Worm (Caenorhabditis elegans): ENCODE measurements around the gene mcm-2.
A peak's percentile ranks its signal among the peaks of the same experiment; 100 is the strongest.

Gene mcm-2

DNA sequence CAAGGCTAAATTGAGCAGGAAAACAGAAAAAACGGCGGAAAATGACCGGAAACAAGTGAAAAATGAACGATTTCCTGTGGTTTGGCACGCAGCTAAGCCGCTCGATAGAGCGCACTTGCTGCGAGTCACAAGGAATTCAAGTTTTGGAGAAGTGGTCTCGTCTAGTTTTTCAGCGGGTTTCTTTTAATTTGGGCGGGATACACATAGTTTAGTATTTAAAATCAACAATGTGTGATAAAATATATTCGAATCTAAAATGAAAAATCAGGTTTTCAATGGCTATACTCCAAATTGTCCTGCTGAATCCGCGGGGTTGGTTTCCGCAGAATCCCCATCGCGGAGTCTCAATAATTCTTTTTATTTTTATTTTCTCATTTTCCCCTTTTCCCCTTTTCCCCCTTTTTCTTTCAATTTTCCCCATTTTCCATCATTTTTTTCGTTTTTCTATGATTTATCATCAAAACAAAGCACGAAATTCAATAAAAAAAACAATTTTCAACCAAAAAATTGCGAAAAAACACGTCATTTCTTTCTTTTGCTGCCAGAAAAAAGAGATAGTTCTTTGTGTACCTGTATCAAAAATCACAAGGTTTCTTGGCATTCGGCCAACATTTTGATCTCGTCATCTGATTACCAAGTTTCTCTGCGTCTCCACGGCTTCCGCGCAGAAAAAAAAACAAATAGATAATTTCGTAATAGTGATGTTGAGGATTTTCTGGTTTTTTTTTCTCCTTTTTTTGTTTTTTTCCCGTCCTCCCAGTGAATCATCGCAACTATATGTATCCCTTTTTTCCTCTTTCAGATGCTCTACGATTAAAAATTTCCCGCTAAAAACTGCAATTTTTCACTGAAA is 35.9 kb upstream of the mcm-2 start, which contains the start of gene ippk-1:
ippk-1 (plus strand) TSS at position 803 of the 853 bp plus-strand sequence.
- TF ChIP-seq unc-55 (GFP tag; optimal IDR thresholded peaks at IDR 0.05), result peak; percentile 65
- no peak for TF ChIP-seq unc-62 (GFP tag; optimal IDR thresholded peaks at IDR 0.05)
- no peak for TF ChIP-seq sem-4 (tag; optimal IDR thresholded peaks at IDR 0.05)
- TF ChIP-seq lin-13 (GFP tag; optimal IDR thresholded peaks at IDR 0.05), result peak; percentile 39
- no peak for TF ChIP-seq snpc-4 (tag; optimal IDR thresholded peaks at IDR 0.05)
- peak; percentile 13 for TF ChIP-seq lin-11 (tag; optimal IDR thresholded peaks at IDR 0.05)
- TF ChIP-seq zag-1 (tag; optimal IDR thresholded peaks at IDR 0.05), result no peak
- no peak for TF ChIP-seq mdl-1 (tag; optimal IDR thresholded peaks at IDR 0.05)
- no peak for TF ChIP-seq alr-1 (tag; optimal IDR thresholded peaks at IDR 0.05)
- TF ChIP-seq elt-3 (tag; optimal IDR thresholded peaks at IDR 0.05), result no peak
- peak; percentile 58 for TF ChIP-seq crh-2 (tag; optimal IDR thresholded peaks at IDR 0.05)
- TF ChIP-seq ceh-82 (tag; optimal IDR thresholded peaks at IDR 0.05), result no peak
- no peak for TF ChIP-seq egl-27 (tag; optimal IDR thresholded peaks at IDR 0.05)
- TF ChIP-seq nhr-237 (tag; optimal IDR thresholded peaks at IDR 0.05), result no peak
- peak; percentile 83 for TF ChIP-seq F13H6.1 (tag; optimal IDR thresholded peaks at IDR 0.05)
- TF ChIP-seq ama-1 (optimal IDR thresholded peaks at IDR 0.05), result peak; percentile 25
- peak; percentile 33 for TF ChIP-seq gmeb-1 (tag; optimal IDR thresholded peaks at IDR 0.05)
- TF ChIP-seq nhr-11 (tag; optimal IDR thresholded peaks at IDR 0.05), result no peak
- TF ChIP-seq ceh-16 (tag; optimal IDR thresholded peaks at IDR 0.05), result no peak
- peak; percentile 33 for TF ChIP-seq fos-1 (tag; optimal IDR thresholded peaks at IDR 0.05)
- TF ChIP-seq ztf-1 (GFP tag; conservative IDR thresholded peaks at IDR 0.05), result no peak
- TF ChIP-seq sma-3 (GFP tag; optimal IDR thresholded peaks at IDR 0.05), result peak; percentile 64
- no peak for TF ChIP-seq skn-1 (tag; optimal IDR thresholded peaks at IDR 0.05)
- peak; percentile 71 for TF ChIP-seq C34F6.9 (tag; optimal IDR thresholded peaks at IDR 0.05)
- no peak for TF ChIP-seq ztf-11 (tag; optimal IDR thresholded peaks at IDR 0.05)
- TF ChIP-seq ztf-4 (tag; optimal IDR thresholded peaks at IDR 0.05), result no peak
- no peak for TF ChIP-seq blmp-1 (tag; optimal IDR thresholded peaks at IDR 0.05; ENCODE audit: insufficient read depth)
- TF ChIP-seq dmd-4 (tag; optimal IDR thresholded peaks at IDR 0.05), result no peak
- TF ChIP-seq elt-1 (tag; optimal IDR thresholded peaks at IDR 0.05), result no peak
- TF ChIP-seq R02D3.7 (tag; optimal IDR thresholded peaks at IDR 0.05), result no peak
- no peak for TF ChIP-seq mbf-1 (tag; optimal IDR thresholded peaks at IDR 0.05)
- peak; percentile 52 for TF ChIP-seq sma-9 (GFP tag; optimal IDR thresholded peaks at IDR 0.05)
- no peak for TF ChIP-seq sma-9 (tag; optimal IDR thresholded peaks at IDR 0.05)
- no peak for TF ChIP-seq ZK546.5 (tag; optimal IDR thresholded peaks at IDR 0.05)
- TF ChIP-seq peb-1 (tag; optimal IDR thresholded peaks at IDR 0.05), result no peak
- no peak for TF ChIP-seq lin-39 (tag; optimal IDR thresholded peaks at IDR 0.05)
- TF ChIP-seq Y55F3AM.14 (GFP tag; optimal IDR thresholded peaks at IDR 0.05), result no peak
- peak; percentile 64 for TF ChIP-seq nhr-129 (tag; optimal IDR thresholded peaks at IDR 0.05)
- no peak for TF ChIP-seq mab-5 (tag; optimal IDR thresholded peaks at IDR 0.05)
- no peak for TF ChIP-seq nhr-12 (tag; optimal IDR thresholded peaks at IDR 0.05)
- no peak for TF ChIP-seq aly-2 (tag; optimal IDR thresholded peaks at IDR 0.05)
- TF ChIP-seq nhr-21 (tag; optimal IDR thresholded peaks at IDR 0.05), result peak; percentile 26
- peak; percentile 50 to 64 for TF ChIP-seq lsy-2 (tag; optimal IDR thresholded peaks at IDR 0.05)
- no peak for TF ChIP-seq nhr-10 (tag; optimal IDR thresholded peaks at IDR 0.05)
- no peak for TF ChIP-seq nhr-23 (tag; optimal IDR thresholded peaks at IDR 0.05)
- no peak for TF ChIP-seq nhr-77 (tag; optimal IDR thresholded peaks at IDR 0.05)
- no peak for TF ChIP-seq nhr-6 (tag; optimal IDR thresholded peaks at IDR 0.05)
- TF ChIP-seq unc-39 (tag; optimal IDR thresholded peaks at IDR 0.05), result no peak
- peak; percentile 62 for TF ChIP-seq nhr-25 (tag; optimal IDR thresholded peaks at IDR 0.05)

All from whole organism, L2 larva.